Fruit fly (Drosophila melanogaster) whole organism, embryonic: ENCODE measurements around the gene Ccz1.

Source experiments
- Awh ChIP-seq: fragments of 200-800 bp; sonication (Bioruptor generic); IDR thresholded peaks from 2 replicates; pipeline ENCODE4, ENCODE4 v1.3.6; 2022; ENCODE audit warnings: missing biosample characterization, missing genetic modification characterization
- Blimp-1 ChIP-seq: fragments of 200-800 bp; sonication (Bioruptor generic); optimal IDR thresholded peaks from 3 replicates; lab custom pipeline; 2018; ENCODE audit warnings: missing biosample characterization, missing genetic modification characterization, mild to moderate bottlenecking, moderate library complexity, missing genetic modification reagents
- CG10543 ChIP-seq: fragments of 200-800 bp; sonication (Bioruptor generic); optimal IDR thresholded peaks from 3 replicates; lab custom pipeline; 2017; ENCODE audit warnings: missing biosample characterization, mild to moderate bottlenecking, missing genetic modification characterization, moderate library complexity
- CG10565 ChIP-seq: fragments of 200-800 bp; sonication (Bioruptor generic); optimal IDR thresholded peaks from 3 replicates; lab custom pipeline; 2016; ENCODE audit warnings: missing biosample characterization, mild to moderate bottlenecking, missing genetic modification characterization
- CG10959 ChIP-seq: fragments of 200-800 bp; sonication (Bioruptor generic); IDR thresholded peaks from 2 replicates; pipeline ENCODE4 v1.3.6; 2022; ENCODE audit warnings: missing biosample characterization, missing genetic modification characterization
- CG11398 ChIP-seq: fragments of 200-800 bp; sonication (Bioruptor generic); optimal IDR thresholded peaks from 2 replicates; lab custom pipeline; 2016; ENCODE audit warnings: missing biosample characterization, missing genetic modification characterization
- CG11696 ChIP-seq: fragments of 200-800 bp; sonication (Bioruptor generic); IDR thresholded peaks from 2 replicates; pipeline ENCODE4 v1.3.6; 2022; ENCODE audit warnings: missing biosample characterization, missing genetic modification characterization
- CG11723 ChIP-seq: fragments of 200-800 bp; sonication (Bioruptor generic); optimal IDR thresholded peaks from 2 replicates; lab custom pipeline; 2017; ENCODE audit warnings: missing biosample characterization, mild to moderate bottlenecking, missing genetic modification characterization
- CG12744 ChIP-seq: fragments of 200-800 bp; sonication (Bioruptor generic); optimal IDR thresholded peaks from 2 replicates; lab custom pipeline; 2016; ENCODE audit warnings: missing biosample characterization, missing genetic modification characterization
- CG13287 ChIP-seq: fragments of 200-800 bp; sonication (Bioruptor generic); IDR thresholded peaks from 2 replicates; pipeline ENCODE4 v1.3.6; 2022; ENCODE audit warnings: missing biosample characterization, missing genetic modification characterization; ENCODE audit not compliant: partially characterized antibody
- CG13296 ChIP-seq: fragments of 200-800 bp; sonication (Bioruptor generic); optimal IDR thresholded peaks from 3 replicates; lab custom pipeline; 2018; ENCODE audit warnings: missing biosample characterization, mild to moderate bottlenecking, missing genetic modification characterization
- CG13775 ChIP-seq: fragments of 200-800 bp; sonication (Bioruptor generic); optimal IDR thresholded peaks from 3 replicates; lab custom pipeline; 2017; ENCODE audit warnings: missing biosample characterization, mild to moderate bottlenecking, missing genetic modification characterization
- CG1602 ChIP-seq: fragments of 200-800 bp; sonication (Bioruptor generic); optimal IDR thresholded peaks from 3 replicates; lab custom pipeline; 2016; ENCODE audit warnings: missing biosample characterization, missing genetic modification characterization
- CG16815 ChIP-seq: fragments of 200-800 bp; sonication (Bioruptor generic); optimal IDR thresholded peaks from 3 replicates; lab custom pipeline; 2017; ENCODE audit warnings: missing biosample characterization, mild to moderate bottlenecking, missing genetic modification characterization
- CG17912 ChIP-seq: fragments of 200-800 bp; sonication (Bioruptor generic); optimal IDR thresholded peaks from 2 replicates; lab custom pipeline; 2018; ENCODE audit warnings: missing biosample characterization, mild to moderate bottlenecking, missing genetic modification characterization
- CG2120 ChIP-seq: fragments of 200-800 bp; sonication (Bioruptor generic); optimal IDR thresholded peaks from 3 replicates; lab custom pipeline; 2016; ENCODE audit warnings: missing biosample characterization, missing genetic modification characterization
- CG2712 ChIP-seq: fragments of 200-800 bp; optimal IDR thresholded peaks from 3 replicates; lab custom pipeline; 2019; ENCODE audit warnings: missing biosample characterization, mild to moderate bottlenecking, missing genetic modification characterization, moderate library complexity
- CG30020 ChIP-seq: fragments of 200-800 bp; optimal IDR thresholded peaks from 2 replicates; lab custom pipeline; 2019; ENCODE audit warnings: missing biosample characterization, mild to moderate bottlenecking, missing genetic modification characterization, moderate library complexity
- CG33213 ChIP-seq: fragments of 200-800 bp; sonication (Bioruptor generic); optimal IDR thresholded peaks from 3 replicates; lab custom pipeline; 2016; ENCODE audit warnings: missing biosample characterization, missing genetic modification characterization
- CG3847 ChIP-seq: fragments of 200-800 bp; sonication (Bioruptor generic); IDR thresholded peaks from 2 replicates; pipeline ENCODE4 v1.3.6; 2022; ENCODE audit warnings: missing biosample characterization, missing genetic modification characterization
- CG4617 ChIP-seq: fragments of 200-800 bp; sonication (Bioruptor generic); optimal IDR thresholded peaks from 3 replicates; lab custom pipeline; 2016; ENCODE audit warnings: missing biosample characterization, missing genetic modification characterization, borderline replicate concordance
- CG5245 ChIP-seq: fragments of 200-800 bp; sonication (Bioruptor generic); optimal IDR thresholded peaks from 3 replicates; lab custom pipeline; 2016; ENCODE audit warnings: missing biosample characterization, missing genetic modification characterization
- CG8765 ChIP-seq: fragments of 200-800 bp; sonication (Bioruptor generic); IDR thresholded peaks from 2 replicates; pipeline ENCODE4 v1.3.6; 2022; ENCODE audit warnings: missing biosample characterization, missing genetic modification characterization
- CG9797 ChIP-seq: fragments of 200-800 bp; sonication (Bioruptor generic); optimal IDR thresholded peaks from 3 replicates; lab custom pipeline; 2018; ENCODE audit warnings: missing biosample characterization, mild to moderate bottlenecking, missing genetic modification characterization
- CkIIα-i1 ChIP-seq: fragments of 200-800 bp; sonication (Bioruptor generic); IDR thresholded peaks from 2 replicates; pipeline ENCODE4 v1.3.6; 2022; ENCODE audit warnings: missing biosample characterization, missing genetic modification characterization
- Dip2 ChIP-seq: fragments of 200-800 bp; sonication (Bioruptor generic); IDR thresholded peaks from 2 replicates; pipeline ENCODE4 v1.3.6; 2022; ENCODE audit warnings: missing biosample characterization, missing genetic modification characterization
- Eip74EF ChIP-seq, 2 experiments: fragments of 200-800 bp in 1 of 2; fragments of >200 bp in 1 of 2; sonication (Bioruptor generic) in 1 of 2; optimal IDR thresholded peaks; 2 replicates each; lab custom pipeline; 2017 to 2019; ENCODE audit warnings: missing biosample characterization in 2 of 2, missing genetic modification characterization in 2 of 2, mild to moderate bottlenecking in 1 of 2, moderate library complexity in 1 of 2
- MESR4 ChIP-seq: fragments of 200-800 bp; sonication (Bioruptor generic); optimal IDR thresholded peaks from 2 replicates; lab custom pipeline; 2018; ENCODE audit warnings: missing biosample characterization, mild to moderate bottlenecking, missing genetic modification characterization, moderate library complexity
- PHDP ChIP-seq: fragments of 200-800 bp; sonication (Bioruptor generic); optimal IDR thresholded peaks from 3 replicates; lab custom pipeline; 2018; ENCODE audit warnings: missing biosample characterization, mild to moderate bottlenecking, missing genetic modification characterization, moderate library complexity
- Scr ChIP-seq: fragments of 200-800 bp; sonication (Bioruptor generic); IDR thresholded peaks from 2 replicates; pipeline ENCODE4 v1.3.6; 2022; ENCODE audit warnings: missing biosample characterization, missing genetic modification characterization; ENCODE audit not compliant: partially characterized antibody
- TFAM ChIP-seq: fragments of 200-800 bp; sonication (Bioruptor generic); optimal IDR thresholded peaks from 2 replicates; lab custom pipeline; 2017; ENCODE audit warnings: missing biosample characterization, missing genetic modification characterization, inconsistent platforms
- Taf1 ChIP-seq: fragments of 200-800 bp; sonication (Bioruptor generic); IDR thresholded peaks from 2 replicates; pipeline ENCODE4 v1.3.6; 2022; ENCODE audit warnings: missing biosample characterization, missing genetic modification characterization
- ab ChIP-seq: fragments of 200-800 bp; sonication (Bioruptor generic); optimal IDR thresholded peaks from 2 replicates; lab custom pipeline; 2016; ENCODE audit warnings: missing biosample characterization, missing genetic modification characterization
- chn ChIP-seq: fragments of 200-800 bp; sonication (Bioruptor generic); optimal IDR thresholded peaks from 2 replicates; lab custom pipeline; 2016; ENCODE audit warnings: missing biosample characterization, missing genetic modification characterization
- crc ChIP-seq: fragments of 200-800 bp; sonication (Bioruptor generic); optimal IDR thresholded peaks from 2 replicates; lab custom pipeline; 2016; ENCODE audit warnings: missing biosample characterization, missing genetic modification characterization
- en ChIP-seq: fragments of 200-800 bp; sonication (Bioruptor generic); optimal IDR thresholded peaks from 2 replicates; lab custom pipeline; 2016; ENCODE audit warnings: missing biosample characterization, missing genetic modification characterization
- eyg ChIP-seq: fragments of 200-800 bp; sonication (Bioruptor generic); optimal IDR thresholded peaks from 3 replicates; lab custom pipeline; 2016; ENCODE audit warnings: missing biosample characterization, missing genetic modification characterization
- ham ChIP-seq: fragments of 200-800 bp; sonication (Bioruptor generic); IDR thresholded peaks from 2 replicates; pipeline ENCODE4 v1.3.6; 2022; ENCODE audit warnings: missing biosample characterization, missing genetic modification characterization
- hth ChIP-seq: fragments of >200 bp; optimal IDR thresholded peaks from 2 replicates; lab custom pipeline; 2017; ENCODE audit warnings: inconsistent platforms
- insv ChIP-seq, 2 experiments: fragments of 200-800 bp; sonication (Bioruptor generic); optimal IDR thresholded peaks; 3 replicates each; lab custom pipeline; 2016 to 2018; ENCODE audit warnings: missing biosample characterization in 2 of 2, missing genetic modification characterization in 2 of 2
- maf-S ChIP-seq: fragments of 200-800 bp; sonication (Bioruptor generic); optimal IDR thresholded peaks from 2 replicates; lab custom pipeline; 2016; ENCODE audit warnings: missing biosample characterization, missing genetic modification characterization
- mirr ChIP-seq: fragments of 200-800 bp; sonication (Bioruptor generic); optimal IDR thresholded peaks from 3 replicates; lab custom pipeline; 2018; ENCODE audit warnings: missing biosample characterization, mild to moderate bottlenecking, missing genetic modification characterization
- org-1 ChIP-seq: fragments of 200-800 bp; sonication (Bioruptor generic); optimal IDR thresholded peaks from 2 replicates; lab custom pipeline; 2017; ENCODE audit warnings: missing biosample characterization, missing genetic modification characterization
- otp ChIP-seq: fragments of 200-800 bp; sonication (Bioruptor generic); IDR thresholded peaks from 3 replicates; pipeline ENCODE4, ENCODE4 v1.3.6; 2022; ENCODE audit warnings: missing biosample characterization, missing genetic modification characterization
- pb ChIP-seq: fragments of 200-800 bp; sonication (Bioruptor generic); optimal IDR thresholded peaks from 3 replicates; lab custom pipeline; 2016; ENCODE audit warnings: missing biosample characterization, missing genetic modification characterization
- pfk ChIP-seq: fragments of 200-800 bp; sonication (Bioruptor generic); optimal IDR thresholded peaks from 2 replicates; lab custom pipeline; 2018; ENCODE audit warnings: missing biosample characterization, mild to moderate bottlenecking, missing genetic modification characterization, moderate library complexity
- sens ChIP-seq: fragments of 200-800 bp; sonication (Bioruptor generic); peaks from one replicate; lab custom pipeline; 2016; ENCODE audit warnings: missing biosample characterization, missing genetic modification characterization
- sens-2 ChIP-seq: fragments of 200-800 bp; sonication (Bioruptor generic); IDR thresholded peaks from 2 replicates; pipeline ENCODE4 v1.3.6; 2022; ENCODE audit warnings: missing biosample characterization, missing genetic modification characterization
- shn ChIP-seq: fragments of 200-800 bp; sonication (Bioruptor generic); optimal IDR thresholded peaks from 3 replicates; lab custom pipeline; 2016; ENCODE audit warnings: missing biosample characterization, missing genetic modification characterization
- sna ChIP-seq: fragments of 200-800 bp; sonication (Bioruptor generic); IDR thresholded peaks from 2 replicates; pipeline ENCODE4 v1.3.6; 2022; ENCODE audit warnings: missing biosample characterization, missing genetic modification characterization; ENCODE audit not compliant: partially characterized antibody
- stc ChIP-seq: fragments of 200-800 bp; sonication (Bioruptor generic); IDR thresholded peaks from 2 replicates; pipeline ENCODE4 v1.3.6; 2022; ENCODE audit warnings: missing biosample characterization, missing genetic modification characterization
- usp ChIP-seq: fragments of >200 bp; optimal IDR thresholded peaks from 2 replicates; lab custom pipeline; 2017; ENCODE audit warnings: missing biosample characterization, missing genetic modification characterization

The Ccz1 gene

DNA sequence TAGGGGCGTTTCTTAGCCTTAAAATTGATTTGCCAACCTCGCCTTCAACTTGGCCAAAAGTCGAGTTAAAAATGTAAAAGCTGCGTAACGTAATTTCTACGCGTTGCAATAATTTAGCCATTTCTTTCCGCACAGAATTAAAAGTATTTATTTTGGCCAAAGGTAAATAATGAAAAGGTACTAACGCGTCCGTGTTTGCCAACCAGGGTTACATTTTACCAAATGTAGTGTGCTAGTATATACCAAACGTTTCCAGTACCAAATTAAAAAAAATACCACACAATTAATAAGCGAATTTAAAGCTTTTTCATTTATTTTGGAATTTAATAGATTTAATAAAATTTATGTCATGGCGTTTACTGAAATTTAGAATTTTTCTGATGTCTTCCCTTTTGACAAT, at the start of gene Ccz1 (continued):
- TF ChIP-seq CG8765 (GFP tag; lab: Robert Waterston, UW) (no peak), mirr (GFP tag; lab: Kevin White, UChicago) (peak; percentile 28), pfk (GFP tag; lab: Kevin White, UChicago) (no peak), CG3847 (no peak), CG10565 (no peak), CG33213 (GFP tag; lab: Kevin White, UChicago) (peak; percentile 91), CG2712 (tag; lab: Kevin White, UChicago) (peak; percentile 23), ham (no peak), stc (GFP tag; lab: Robert Waterston, UW) (no peak), CG2120 (peak; percentile 79), maf-S (GFP tag; lab: Kevin White, UChicago) (peak; percentile 71), Dip2 (no peak), chn (peak; percentile 62), CG13296 (GFP tag; lab: Kevin White, UChicago) (peak; percentile 60), CG11696 (GFP tag; lab: Robert Waterston, UW) (no peak), CG13287 (no peak), MESR4 (peak; percentile 37), en (no peak), CG4617 (GFP tag; lab: Kevin White, UChicago) (peak; percentile 89), CG5245 (GFP tag; lab: Kevin White, UChicago) (peak; percentile 33), eyg (GFP tag; lab: Kevin White, UChicago) (peak; percentile 69), sna (GFP tag; lab: Robert Waterston, UW) (no peak), CG9797 (GFP tag; lab: Kevin White, UChicago) (peak; percentile 60), CG11398 (GFP tag; lab: Kevin White, UChicago) (peak; percentile 81), ab (GFP tag; lab: Kevin White, UChicago) (no peak), hth (lab: Kevin White, UChicago) (no peak), CG16815 (GFP tag; lab: Kevin White, UChicago) (peak; percentile 5), otp (no peak), shn (peak; percentile 66), sens-2 (no peak), insv (GFP tag; optimal IDR thresholded peaks at IDR 0.05; lab: Kevin White, UChicago) (peak in 1 of 2 experiments; percentile 57), TFAM (GFP tag; lab: Kevin White, UChicago) (peak; percentile 9), usp (no peak), CG10959 (GFP tag; lab: Robert Waterston, UW) (no peak), Scr (no peak), crc (GFP tag; lab: Kevin White, UChicago) (peak; percentile 26), Taf1 (no peak), CG1602 (GFP tag; lab: Kevin White, UChicago) (peak; percentile 66), CG30020 (tag; lab: Kevin White, UChicago) (peak; percentile 51), CG13775 (GFP tag; lab: Kevin White, UChicago) (peak; percentile 30), CG11723 (GFP tag; lab: Kevin White, UChicago) (peak; percentile 6), pb (GFP tag; lab: Kevin White, UChicago) (no peak), Blimp-1 (peak; percentile 57), sens (peak; percentile 90), org-1 (GFP tag; lab: Kevin White, UChicago) (peak; percentile 25), CG17912 (peak; percentile 90), CkIIα-i1 (GFP tag; lab: Robert Waterston, UW) (no peak), CG10543 (GFP tag; lab: Kevin White, UChicago) (peak; percentile 87), CG12744 (GFP tag; lab: Kevin White, UChicago) (peak; percentile 66), Awh (no peak), PHDP (tag; lab: Kevin White, UChicago) (peak; percentile 61), Eip74EF (GFP tag; optimal IDR thresholded peaks at IDR 0.05; lab: Kevin White, UChicago) (no peak)
